Fruit fly (Drosophila melanogaster): ENCODE measurements around the gene Had1.
A peak's percentile ranks its signal among the peaks of the same experiment; 100 is the strongest.

Gene Had1

DNA sequence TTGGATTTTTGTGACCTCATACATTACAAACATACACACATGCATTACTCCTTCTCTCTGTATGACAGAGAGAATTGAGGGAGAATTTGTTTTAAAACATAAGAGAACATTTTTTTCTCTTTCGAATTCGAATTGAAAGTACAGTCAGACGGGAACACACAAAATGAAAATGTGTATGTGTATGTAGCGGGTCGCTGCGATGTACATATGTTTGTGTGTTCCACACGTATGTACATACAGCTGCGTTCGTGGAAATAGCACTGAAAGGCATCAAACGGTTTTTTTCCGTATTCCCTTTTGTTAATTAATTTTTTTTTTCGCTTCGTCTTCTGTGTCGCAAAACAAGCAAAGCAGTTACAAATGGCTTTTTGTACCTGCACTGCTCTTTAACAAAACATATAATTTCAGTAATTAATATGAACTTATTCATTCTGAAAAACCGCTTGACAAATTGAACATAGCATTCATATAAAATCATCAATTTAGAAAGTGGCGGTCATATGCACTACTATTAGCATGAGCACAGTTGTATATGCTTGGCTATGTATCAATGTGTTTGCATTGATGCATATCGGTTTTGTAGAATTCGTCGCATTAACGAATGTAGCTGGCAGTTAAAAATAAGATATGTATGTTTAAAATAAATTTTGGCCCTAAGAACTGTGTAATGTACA lies 24.3 kb upstream of the Had1 start (continued):
- peak; percentile 84 for TF ChIP-seq ase (GFP tag; IDR thresholded peaks at IDR 0.05)
- no peak for TF ChIP-seq gfzf (GFP tag; optimal IDR thresholded peaks at IDR 0.05)
- TF ChIP-seq CG7839 (tag; optimal IDR thresholded peaks at IDR 0.05), result peak; percentile 98
- peak; percentile 88 for TF ChIP-seq Vsx1 (GFP tag; optimal IDR thresholded peaks at IDR 0.05)
- TF ChIP-seq eyg (GFP tag; optimal IDR thresholded peaks at IDR 0.05), result peak; percentile 91
- TF ChIP-seq pfk (GFP tag; optimal IDR thresholded peaks at IDR 0.05), result peak; percentile 63
- no peak for TF ChIP-seq tna (GFP tag; IDR thresholded peaks at IDR 0.05; ENCODE audit: partially characterized antibody)
- TF ChIP-seq CG32767 (GFP tag; IDR thresholded peaks at IDR 0.05), result peak; percentile 91
- TF ChIP-seq dimm (GFP tag; IDR thresholded peaks at IDR 0.05), result no peak
- TF ChIP-seq eve (GFP tag; optimal IDR thresholded peaks at IDR 0.05), result no peak
- peak; percentile 98 for TF ChIP-seq CG8924 (tag; optimal IDR thresholded peaks at IDR 0.05)
- peak; percentile 81 for TF ChIP-seq CG10959 (GFP tag; IDR thresholded peaks at IDR 0.05)
- TF ChIP-seq so (GFP tag; IDR thresholded peaks at IDR 0.05), result peak; percentile 94
- peak; percentile 92 for TF ChIP-seq CG1647 (GFP tag; optimal IDR thresholded peaks at IDR 0.05)
- TF ChIP-seq TFAM (GFP tag; optimal IDR thresholded peaks at IDR 0.05), result peak; percentile 75
- TF ChIP-seq chif (GFP tag; optimal IDR thresholded peaks at IDR 0.05), result peak; percentile 93 to 95
- no peak for TF ChIP-seq Doc2 (GFP tag; IDR thresholded peaks at IDR 0.05)
- peak; percentile 86 for TF ChIP-seq CG18011 (GFP tag; optimal IDR thresholded peaks at IDR 0.05)
- peak; percentile 91 for TF ChIP-seq Aef1 (GFP tag; IDR thresholded peaks at IDR 0.05)
- TF ChIP-seq CG17802 (tag; optimal IDR thresholded peaks at IDR 0.05), result peak; percentile 81
- peak; percentile 94 for TF ChIP-seq Mad (GFP tag; optimal IDR thresholded peaks at IDR 0.05)
- peak; percentile 98 for TF ChIP-seq CG13424 (tag; optimal IDR thresholded peaks at IDR 0.05)
- TF ChIP-seq HLH54F (GFP tag; optimal IDR thresholded peaks at IDR 0.05), result peak; percentile 96
- peak; percentile 97 for TF ChIP-seq lilli (GFP tag; optimal IDR thresholded peaks at IDR 0.05)
- peak; percentile 91 for TF ChIP-seq CG8281 (tag; optimal IDR thresholded peaks at IDR 0.05)
- peak; percentile 86 for TF ChIP-seq Nf-YB (GFP tag; optimal IDR thresholded peaks at IDR 0.05)
- TF ChIP-seq slou (GFP tag; optimal IDR thresholded peaks at IDR 0.05), result peak; percentile 87
- no peak for TF ChIP-seq sc (optimal IDR thresholded peaks at IDR 0.05)
- TF ChIP-seq sc (GFP tag; optimal IDR thresholded peaks at IDR 0.05), result peak; percentile 92
- TF ChIP-seq nmo (GFP tag; optimal IDR thresholded peaks at IDR 0.05), result peak; percentile 98
- peak; percentile 97 for TF ChIP-seq CG11504 (tag; optimal IDR thresholded peaks at IDR 0.05)
- peak; percentile 90 for TF ChIP-seq Atf3 (GFP tag; optimal IDR thresholded peaks at IDR 0.05)
- no peak; the same call in 1 of the 2 replicates for TF ChIP-seq CG43689 (GFP tag; IDR thresholded peaks at IDR 0.05)
- peak; percentile 91 for TF ChIP-seq D19B (GFP tag; optimal IDR thresholded peaks at IDR 0.05)
- TF ChIP-seq shn (GFP tag; optimal IDR thresholded peaks at IDR 0.05), result peak; percentile 94
- TF ChIP-seq Hsf (GFP tag; optimal IDR thresholded peaks at IDR 0.05), result peak; percentile 96
- TF ChIP-seq ATbp (GFP tag; optimal IDR thresholded peaks at IDR 0.05), result peak; percentile 94
- peak; percentile 92 for TF ChIP-seq maf-S (GFP tag; optimal IDR thresholded peaks at IDR 0.05)
- TF ChIP-seq BEAF-32 (GFP tag; optimal IDR thresholded peaks at IDR 0.05), result peak; percentile 25
- peak; percentile 87 for TF ChIP-seq CG18764 (GFP tag; optimal IDR thresholded peaks at IDR 0.05)
- no peak; the same call in 2 of the 3 replicates for TF ChIP-seq CG3726 (GFP tag; IDR thresholded peaks at IDR 0.05)
- peak; percentile 93 for TF ChIP-seq Abd-B (GFP tag; optimal IDR thresholded peaks at IDR 0.05)
- TF ChIP-seq CG10654 (GFP tag; optimal IDR thresholded peaks at IDR 0.05), result peak; percentile 94
- peak; percentile 91 for TF ChIP-seq nom (GFP tag; optimal IDR thresholded peaks at IDR 0.05)
- peak; percentile 96 for TF ChIP-seq PHDP (tag; optimal IDR thresholded peaks at IDR 0.05)
- peak; percentile 95 for TF ChIP-seq lmd (GFP tag; IDR thresholded peaks at IDR 0.05)
- peak; percentile 90 for TF ChIP-seq CG3065 (GFP tag; optimal IDR thresholded peaks at IDR 0.05)
- TF ChIP-seq Ravus (GFP tag; IDR thresholded peaks at IDR 0.05), result peak; percentile 70
- peak; percentile 95 for TF ChIP-seq Drgx (GFP tag; IDR thresholded peaks at IDR 0.05)
- peak; percentile 75 for TF ChIP-seq ham (GFP tag; IDR thresholded peaks at IDR 0.05)

All from whole organism, embryonic.